Fruit fly (Drosophila melanogaster) whole organism, embryonic: ENCODE measurements around the gene CG9263.

Experiments used
- C15 ChIP-seq: fragments of 200-800 bp; sonication (Bioruptor generic); IDR thresholded peaks from 3 replicates; pipeline ENCODE4 v1.3.6; 2022; ENCODE audit warnings: missing biosample characterization, missing genetic modification characterization
- CG11560 ChIP-seq: fragments of 200-800 bp; sonication (Bioruptor generic); IDR thresholded peaks from 3 replicates; pipeline ENCODE4 v1.3.6; 2022; ENCODE audit warnings: missing biosample characterization, missing genetic modification characterization
- CG13287 ChIP-seq: fragments of 200-800 bp; sonication (Bioruptor generic); IDR thresholded peaks from 2 replicates; pipeline ENCODE4 v1.3.6; 2022; ENCODE audit warnings: missing biosample characterization, missing genetic modification characterization; ENCODE audit not compliant: partially characterized antibody
- Ets65A ChIP-seq: fragments of 200-800 bp; sonication (Bioruptor generic); peaks from one replicate; lab custom pipeline; 2016; ENCODE audit warnings: missing biosample characterization, missing genetic modification characterization
- HLH3B ChIP-seq: fragments of 200-800 bp; sonication (Bioruptor generic); IDR thresholded peaks from 2 replicates; pipeline ENCODE4 v1.3.6; 2022; ENCODE audit warnings: missing biosample characterization, missing genetic modification characterization
- HLHmδ ChIP-seq: fragments of 200-800 bp; sonication (Bioruptor generic); optimal IDR thresholded peaks from 2 replicates; lab custom pipeline; 2018; ENCODE audit warnings: missing biosample characterization, mild to moderate bottlenecking, missing genetic modification characterization, moderate library complexity
- MTF-1 ChIP-seq: fragments of 200-800 bp; sonication (Bioruptor generic); optimal IDR thresholded peaks from 2 replicates; lab custom pipeline; 2018; ENCODE audit warnings: missing biosample characterization, mild to moderate bottlenecking, missing genetic modification characterization, borderline replicate concordance
- Tbp ChIP-seq: fragments of >200 bp; optimal IDR thresholded peaks from 2 replicates; lab custom pipeline; 2018; ENCODE audit warnings: missing biosample characterization, missing genetic modification characterization
- al ChIP-seq: fragments of 200-800 bp; sonication (Bioruptor generic); IDR thresholded peaks from 2 replicates; pipeline ENCODE4 v1.3.6; 2022; ENCODE audit warnings: missing biosample characterization, missing genetic modification characterization
- ato ChIP-seq: fragments of 200-800 bp; sonication (Bioruptor generic); IDR thresholded peaks from 2 replicates; pipeline ENCODE4 v1.3.6; 2022; ENCODE audit warnings: missing biosample characterization, missing genetic modification characterization; ENCODE audit not compliant: partially characterized antibody
- bsh ChIP-seq, 2 experiments: fragments of 200-800 bp; sonication (Bioruptor generic); optimal IDR thresholded peaks; 2 replicates each; lab custom pipeline; 2017 to 2018; ENCODE audit warnings: mild to moderate bottlenecking in 2 of 2, missing biosample characterization in 2 of 2, missing genetic modification characterization in 2 of 2, moderate library complexity in 1 of 2
- pb ChIP-seq: fragments of 200-800 bp; sonication (Bioruptor generic); optimal IDR thresholded peaks from 3 replicates; lab custom pipeline; 2016; ENCODE audit warnings: missing biosample characterization, missing genetic modification characterization
- z ChIP-seq: fragments of 200-800 bp; sonication (Bioruptor generic); IDR thresholded peaks from 3 replicates; pipeline ENCODE4 v1.3.6; 2022; ENCODE audit warnings: missing biosample characterization, missing genetic modification characterization
- zen2 ChIP-seq: fragments of 200-800 bp; sonication (Bioruptor generic); IDR thresholded peaks from 3 replicates; pipeline ENCODE4 v1.3.6; 2022; ENCODE audit warnings: missing biosample characterization, missing genetic modification characterization; ENCODE audit not compliant: partially characterized antibody

DNA sequence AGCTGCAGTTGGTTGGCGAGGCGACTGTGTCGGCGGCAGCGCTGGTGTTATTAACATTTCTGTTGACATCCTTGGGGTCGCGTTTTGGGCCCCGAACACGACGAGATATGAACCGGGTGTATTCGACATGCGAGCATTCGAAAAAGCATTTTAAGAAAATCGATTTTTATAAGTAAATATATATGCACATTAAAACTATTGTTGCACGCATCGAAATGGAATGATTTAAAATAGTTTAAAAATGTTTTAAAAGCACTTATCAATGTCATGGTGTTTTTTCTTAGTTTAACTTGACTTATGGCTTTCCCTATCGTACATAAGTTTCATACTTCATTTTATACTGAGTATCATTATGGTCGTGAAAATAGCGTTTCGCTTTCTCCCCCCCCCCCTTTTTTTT is 20.6 kb downstream of the CG9263 start:
- TF ChIP-seq Tbp (GFP tag; lab: Kevin White, UChicago) = no peak
- no peak for TF ChIP-seq CG11560 (tag; lab: Robert Waterston, UW)
- TF ChIP-seq al (GFP tag; lab: Robert Waterston, UW) = no peak
- TF ChIP-seq bsh (GFP tag; optimal IDR thresholded peaks at IDR 0.05; lab: Kevin White, UChicago) = no peak
- no peak for TF ChIP-seq C15
- TF ChIP-seq z (GFP tag; lab: Robert Waterston, UW) = no peak
- no peak for TF ChIP-seq ato (GFP tag; lab: Robert Waterston, UW)
- TF ChIP-seq HLH3B (GFP tag; lab: Robert Waterston, UW) = no peak
- TF ChIP-seq MTF-1 (GFP tag; lab: Kevin White, UChicago) = no peak
- TF ChIP-seq pb (GFP tag; lab: Kevin White, UChicago) = no peak
- no peak for TF ChIP-seq HLHmδ
- no peak for TF ChIP-seq zen2 (GFP tag; lab: Robert Waterston, UW)
- TF ChIP-seq Ets65A = no peak
- no peak for TF ChIP-seq CG13287 (GFP tag; lab: Robert Waterston, UW)
